Worm (Caenorhabditis elegans) whole organism, mixed stage, embryonic: ENCODE results near the gene F35F10.1.

Experiments
- M03D4.4 ChIP-seq: sonication (generic microtip); optimal IDR thresholded peaks from 2 replicates; lab custom pipeline; 2017; ENCODE audit warnings: mild to moderate bottlenecking, missing genetic modification characterization, missing compliant biosample characterization
- bed-3 ChIP-seq: fragments of 200-800 bp; sonication (Bioruptor generic); optimal IDR thresholded peaks from 3 replicates; lab custom pipeline; 2018; ENCODE audit warnings: mild to moderate bottlenecking, missing genetic modification characterization, moderate library complexity, missing compliant biosample characterization
- blmp-1 ChIP-seq: fragments of 150-350 bp; optimal IDR thresholded peaks from 2 replicates; lab custom pipeline; 2014; ENCODE audit warnings: missing biosample characterization, missing genetic modification characterization
- ceh-39 ChIP-seq: fragments of 150-350 bp; optimal IDR thresholded peaks from 2 replicates; lab custom pipeline; 2014; ENCODE audit warnings: missing biosample characterization, missing genetic modification characterization
- ceh-43 ChIP-seq: fragments of 200-800 bp; sonication (Bioruptor generic); optimal IDR thresholded peaks from 2 replicates; lab custom pipeline; 2018; ENCODE audit warnings: mild to moderate bottlenecking, missing genetic modification characterization, moderate library complexity, missing compliant biosample characterization
- ceh-83 ChIP-seq: fragments of 200-800 bp; sonication (Bioruptor generic); optimal IDR thresholded peaks from 2 replicates; lab custom pipeline; 2018; ENCODE audit warnings: mild to moderate bottlenecking, missing genetic modification characterization, missing compliant biosample characterization
- ces-1 ChIP-seq: fragments of 150-350 bp; optimal IDR thresholded peaks from 2 replicates; lab custom pipeline; 2014; ENCODE audit warnings: missing biosample characterization, missing genetic modification reagents, missing genetic modification characterization
- cnd-1 ChIP-seq: fragments of 200-800 bp; sonication (Bioruptor generic); optimal IDR thresholded peaks from 2 replicates; lab custom pipeline; 2018; ENCODE audit warnings: mild to moderate bottlenecking, missing genetic modification characterization, missing compliant biosample characterization
- drap-1 ChIP-seq: fragments of 200-800 bp; sonication (Bioruptor generic); optimal IDR thresholded peaks from 3 replicates; lab custom pipeline; 2018; ENCODE audit warnings: mild to moderate bottlenecking, missing genetic modification characterization, missing compliant biosample characterization
- elt-1 ChIP-seq: sonication (generic microtip); optimal IDR thresholded peaks from 2 replicates; lab custom pipeline; 2017; ENCODE audit warnings: missing genetic modification characterization, mild to moderate bottlenecking, missing compliant biosample characterization, antibody characterized with exemption, moderate library complexity, borderline replicate concordance; ENCODE audit not compliant: insufficient read depth
- elt-3 ChIP-seq: fragments of 150-350 bp; optimal IDR thresholded peaks from 2 replicates; lab custom pipeline; 2014; ENCODE audit warnings: missing biosample characterization, missing genetic modification characterization
- flh-1 ChIP-seq: fragments of 200-800 bp; sonication (Bioruptor generic); optimal IDR thresholded peaks from 2 replicates; lab custom pipeline; 2018; ENCODE audit warnings: mild to moderate bottlenecking, missing genetic modification characterization, moderate library complexity, missing compliant biosample characterization
- ham-2 ChIP-seq: fragments of 200-800 bp; sonication (Bioruptor generic); optimal IDR thresholded peaks from 2 replicates; lab custom pipeline; 2018; ENCODE audit warnings: mild to moderate bottlenecking, missing genetic modification characterization, missing compliant biosample characterization
- lin-13 ChIP-seq: fragments of 150-350 bp; optimal IDR thresholded peaks from 2 replicates; lab custom pipeline; 2014; ENCODE audit warnings: missing biosample characterization, missing genetic modification characterization
- lin-32 ChIP-seq: fragments of 200-800 bp; sonication (Bioruptor generic); optimal IDR thresholded peaks from 2 replicates; lab custom pipeline; 2018; ENCODE audit warnings: mild to moderate bottlenecking, missing genetic modification characterization, missing compliant biosample characterization
- lsy-2 ChIP-seq: fragments of 150-350 bp; optimal IDR thresholded peaks from 2 replicates; lab custom pipeline; 2014; ENCODE audit warnings: missing biosample characterization, missing genetic modification characterization
- mab-5 ChIP-seq: fragments of 150-350 bp; optimal IDR thresholded peaks from 2 replicates; lab custom pipeline; 2014; ENCODE audit warnings: missing biosample characterization, missing genetic modification characterization
- mep-1 ChIP-seq: fragments of 150-350 bp; optimal IDR thresholded peaks from 2 replicates; lab custom pipeline; 2017; ENCODE audit warnings: missing biosample characterization, missing genetic modification reagents, missing genetic modification characterization, inconsistent platforms
- mls-2 ChIP-seq: sonication (generic microtip); optimal IDR thresholded peaks from 2 replicates; lab custom pipeline; 2016; ENCODE audit warnings: mild to moderate bottlenecking, missing genetic modification characterization, moderate library complexity, missing compliant biosample characterization
- nhr-12 ChIP-seq: fragments of 150-350 bp; optimal IDR thresholded peaks from 2 replicates; lab custom pipeline; 2014; ENCODE audit warnings: missing biosample characterization, missing genetic modification characterization
- nhr-237 ChIP-seq: fragments of 150-350 bp; optimal IDR thresholded peaks from 2 replicates; lab custom pipeline; 2014; ENCODE audit warnings: missing biosample characterization, missing genetic modification characterization
- nhr-28 ChIP-seq: fragments of 150-350 bp; optimal IDR thresholded peaks from 2 replicates; lab custom pipeline; 2014; ENCODE audit warnings: missing biosample characterization, missing genetic modification characterization
- nhr-76 ChIP-seq: sonication (generic microtip); optimal IDR thresholded peaks from 2 replicates; lab custom pipeline; 2017; ENCODE audit warnings: missing biosample characterization, missing genetic modification characterization
- pha-4 ChIP-seq: fragments of 150-350 bp; optimal IDR thresholded peaks from 2 replicates; lab custom pipeline; 2018; ENCODE audit warnings: missing biosample characterization, missing genetic modification reagents, missing genetic modification characterization
- sem-2 ChIP-seq: fragments of 200-800 bp; sonication (Bioruptor generic); optimal IDR thresholded peaks from 2 replicates; lab custom pipeline; 2018; ENCODE audit warnings: mild to moderate bottlenecking, missing genetic modification characterization, missing compliant biosample characterization
- snpc-4 ChIP-seq: fragments of 150-350 bp; optimal IDR thresholded peaks from 2 replicates; lab custom pipeline; 2014; ENCODE audit warnings: missing biosample characterization, missing genetic modification characterization
- sptf-1 ChIP-seq: sonication (generic microtip); optimal IDR thresholded peaks from 2 replicates; lab custom pipeline; 2017; ENCODE audit warnings: mild to moderate bottlenecking, missing genetic modification characterization, moderate library complexity, missing compliant biosample characterization
- unc-120 ChIP-seq: sonication (generic microtip); optimal IDR thresholded peaks from 2 replicates; lab custom pipeline; 2017; ENCODE audit warnings: missing genetic modification characterization, missing compliant biosample characterization; ENCODE audit not compliant: poor library complexity, severe bottlenecking
- unc-39 ChIP-seq: fragments of 150-350 bp; optimal IDR thresholded peaks from 2 replicates; lab custom pipeline; 2014; ENCODE audit warnings: missing biosample characterization, missing genetic modification characterization
- unc-62 ChIP-seq: fragments of 150-350 bp; optimal IDR thresholded peaks from 2 replicates; lab custom pipeline; 2014; ENCODE audit warnings: missing biosample characterization, missing genetic modification reagents, missing genetic modification characterization
- zip-8 ChIP-seq: fragments of 150-350 bp; optimal IDR thresholded peaks from 2 replicates; lab custom pipeline; 2014; ENCODE audit warnings: missing biosample characterization, missing genetic modification characterization
- ztf-11 ChIP-seq: fragments of 150-350 bp; optimal IDR thresholded peaks from 2 replicates; lab custom pipeline; 2014; ENCODE audit warnings: missing biosample characterization, missing genetic modification characterization

F35F10.1 gene

ce11 chrV:3351266-3351665 lies 35.2 kb downstream of the F35F10.1 start, which contains the start of gene str-63:
Gene str-63, plus strand, starts transcription at chrV:3351566.
- TF ChIP-seq ces-1 (no peak), bed-3 (no peak), unc-120 (tag; lab: Kevin White, UChicago) (no peak), lin-13 (no peak), nhr-237 (tag; lab: Kevin White, UChicago) (no peak), nhr-28 (tag; lab: Kevin White, UChicago) (no peak), elt-3 (no peak), ztf-11 (tag; lab: Kevin White, UChicago) (no peak), lin-32 (GFP tag; lab: Kevin White, UChicago) (no peak)
- TF ChIP-seq, all 35 proteins: peak for 0

ce11 chrV:3352925-3353324 lies 36.8 kb downstream of the F35F10.1 start, which contains the start of gene C17B7.12:
Gene C17B7.12, plus strand, starts transcription at chrV:3353225.
- TF ChIP-seq elt-1 (tag; lab: Kevin White, UChicago) (no peak), zip-8 (no peak), lin-13 (no peak), cnd-1 (no peak), elt-3 (no peak), flh-1 (GFP tag; lab: Kevin White, UChicago) (no peak), unc-62 (GFP tag; lab: Kevin White, UChicago) (no peak), nhr-12 (no peak), drap-1 (GFP tag; lab: Kevin White, UChicago) (no peak), ztf-11 (tag; lab: Kevin White, UChicago) (no peak), sem-2 (no peak)

- no peak for TF ChIP-seq snpc-4
- no peak for TF ChIP-seq M03D4.4 (tag; lab: Kevin White, UChicago)
- no peak for TF ChIP-seq unc-62 (GFP tag; lab: Kevin White, UChicago)
- no peak for TF ChIP-seq lsy-2 (tag; lab: Kevin White, UChicago)
- no peak for TF ChIP-seq nhr-12
- no peak for TF ChIP-seq lin-13
- TF ChIP-seq nhr-76 (tag; lab: Kevin White, UChicago): no peak
- TF ChIP-seq drap-1 (GFP tag; lab: Kevin White, UChicago): no peak
- TF ChIP-seq elt-1 (tag; lab: Kevin White, UChicago): no peak
- TF ChIP-seq cnd-1: no peak
- TF ChIP-seq ceh-39 (tag; lab: Kevin White, UChicago): no peak
- no peak for TF ChIP-seq pha-4 (tag; lab: Kevin White, UChicago)
- no peak for TF ChIP-seq blmp-1 (tag; lab: Kevin White, UChicago)
- no peak for TF ChIP-seq nhr-28 (tag; lab: Kevin White, UChicago)
- no peak for TF ChIP-seq sem-2
- no peak for TF ChIP-seq flh-1 (GFP tag; lab: Kevin White, UChicago)
These were observed 39.4 kb downstream of the F35F10.1 start for ce11 chrV:3355544-3355943.

- TF ChIP-seq elt-1 (tag; lab: Kevin White, UChicago) (no peak), zip-8 (no peak), ces-1 (no peak), ztf-11 (tag; lab: Kevin White, UChicago) (no peak), sptf-1 (no peak), lsy-2 (tag; lab: Kevin White, UChicago) (no peak), mab-5 (tag; lab: Kevin White, UChicago) (no peak), ceh-43 (GFP tag; lab: Kevin White, UChicago) (no peak), ceh-83 (GFP tag; lab: Kevin White, UChicago) (no peak), ceh-39 (tag; lab: Kevin White, UChicago) (no peak), pha-4 (tag; lab: Kevin White, UChicago) (no peak), unc-120 (tag; lab: Kevin White, UChicago) (no peak), elt-3 (no peak), nhr-28 (tag; lab: Kevin White, UChicago) (no peak), ham-2 (GFP tag; lab: Kevin White, UChicago) (no peak), mls-2 (tag; lab: Kevin White, UChicago) (no peak), lin-13 (no peak)
These were observed 41.0 kb downstream of the F35F10.1 start, which contains the start of gene scrm-3 for ce11 chrV:3357106-3357505. Gene scrm-3, minus strand, starts transcription at chrV:3357206.

ce11 chrV:3358267-3358666 lies 42.2 kb downstream of the F35F10.1 start, which contains the start of gene C04E12.5:
Gene C04E12.5, plus strand, starts transcription at chrV:3358567.
- TF ChIP-seq unc-120 (tag; lab: Kevin White, UChicago) (no peak), bed-3 (no peak), pha-4 (tag; lab: Kevin White, UChicago) (no peak), blmp-1 (tag; lab: Kevin White, UChicago) (no peak), lin-32 (GFP tag; lab: Kevin White, UChicago) (no peak), nhr-28 (tag; lab: Kevin White, UChicago) (no peak), mep-1 (no peak), ceh-83 (GFP tag; lab: Kevin White, UChicago) (no peak), elt-3 (no peak), cnd-1 (no peak), zip-8 (no peak), unc-39 (tag; lab: Kevin White, UChicago) (no peak), lsy-2 (tag; lab: Kevin White, UChicago) (no peak), nhr-12 (no peak)
